Worm (Caenorhabditis elegans): ENCODE results near the gene math-38.

Gene math-38

ce11 chrII:1613972-1614371 lies 34.2 kb upstream of the math-38 start, which contains the start of gene fbxa-164:
Gene fbxa-164, minus strand, starts transcription at chrII:1614072.
- TF ChIP-seq nhr-43 (tag; optimal IDR thresholded peaks at IDR 0.05; ENCODE audit: poor library complexity, severe bottlenecking): no peak
- TF ChIP-seq fkh-2 (tag; optimal IDR thresholded peaks at IDR 0.05): no peak
- TF ChIP-seq aly-2 (tag; optimal IDR thresholded peaks at IDR 0.05): no peak
- TF ChIP-seq skn-1 (tag; optimal IDR thresholded peaks at IDR 0.05): no peak
- no peak for TF ChIP-seq lin-39 (tag; optimal IDR thresholded peaks at IDR 0.05)
- no peak for TF ChIP-seq sea-2 (GFP tag; optimal IDR thresholded peaks at IDR 0.05)
- no peak for TF ChIP-seq zag-1 (tag; optimal IDR thresholded peaks at IDR 0.05)
- no peak for TF ChIP-seq elt-1 (tag; optimal IDR thresholded peaks at IDR 0.05)
- TF ChIP-seq hmg-11 (tag; optimal IDR thresholded peaks at IDR 0.05): no peak
- no peak for TF ChIP-seq nhr-23 (tag; optimal IDR thresholded peaks at IDR 0.05)
- TF ChIP-seq nhr-77 (tag; optimal IDR thresholded peaks at IDR 0.05): no peak
- peak; percentile 32 for TF ChIP-seq elt-2 (tag; optimal IDR thresholded peaks at IDR 0.05)
- no peak for TF ChIP-seq ama-1 (optimal IDR thresholded peaks at IDR 0.05)
- TF ChIP-seq pha-4 (tag; optimal IDR thresholded peaks at IDR 0.05): peak; percentile 11
- TF ChIP-seq jun-1 (tag; optimal IDR thresholded peaks at IDR 0.05): no peak

- TF ChIP-seq skn-1 (tag; optimal IDR thresholded peaks at IDR 0.05) (no peak), hmg-11 (tag; optimal IDR thresholded peaks at IDR 0.05) (no peak), fkh-10 (GFP tag; optimal IDR thresholded peaks at IDR 0.05) (no peak), lsy-12 (tag; optimal IDR thresholded peaks at IDR 0.05) (no peak), tbx-2 (tag; optimal IDR thresholded peaks at IDR 0.05) (no peak), ceh-16 (tag; optimal IDR thresholded peaks at IDR 0.05) (no peak), elt-2 (tag; optimal IDR thresholded peaks at IDR 0.05) (peak; percentile 5), nfya-1 (tag; optimal IDR thresholded peaks at IDR 0.05; ENCODE audit: insufficient read depth) (no peak)
These were observed 30.8 kb upstream of the math-38 start, which contains the start of gene fbxa-163 for ce11 chrII:1610630-1611029. Gene fbxa-163, minus strand, starts transcription at chrII:1610730.

- TF ChIP-seq elt-2 (tag; optimal IDR thresholded peaks at IDR 0.05) (peak; percentile 88), skn-1 (tag; optimal IDR thresholded peaks at IDR 0.05) (no peak), lin-39 (tag; optimal IDR thresholded peaks at IDR 0.05) (no peak), pqm-1 (tag; optimal IDR thresholded peaks at IDR 0.05) (peak; percentile 14), nfya-1 (tag; optimal IDR thresholded peaks at IDR 0.05; ENCODE audit: insufficient read depth) (no peak), jun-1 (tag; optimal IDR thresholded peaks at IDR 0.05) (peak; percentile 6), pha-4 (tag; optimal IDR thresholded peaks at IDR 0.05) (peak; percentile 34)
These were observed 29.1 kb upstream of the math-38 start for ce11 chrII:1608915-1609314.

- peak; percentile 67 for TF ChIP-seq pha-4 (tag; optimal IDR thresholded peaks at IDR 0.05)
- TF ChIP-seq egl-27 (tag; optimal IDR thresholded peaks at IDR 0.05): no peak
- TF ChIP-seq elt-2 (tag; optimal IDR thresholded peaks at IDR 0.05): peak; percentile 82
- peak; percentile 19 for TF ChIP-seq pqm-1 (tag; optimal IDR thresholded peaks at IDR 0.05)
These were observed 27.8 kb upstream of the math-38 start for ce11 chrII:1607575-1607974.

DNA sequence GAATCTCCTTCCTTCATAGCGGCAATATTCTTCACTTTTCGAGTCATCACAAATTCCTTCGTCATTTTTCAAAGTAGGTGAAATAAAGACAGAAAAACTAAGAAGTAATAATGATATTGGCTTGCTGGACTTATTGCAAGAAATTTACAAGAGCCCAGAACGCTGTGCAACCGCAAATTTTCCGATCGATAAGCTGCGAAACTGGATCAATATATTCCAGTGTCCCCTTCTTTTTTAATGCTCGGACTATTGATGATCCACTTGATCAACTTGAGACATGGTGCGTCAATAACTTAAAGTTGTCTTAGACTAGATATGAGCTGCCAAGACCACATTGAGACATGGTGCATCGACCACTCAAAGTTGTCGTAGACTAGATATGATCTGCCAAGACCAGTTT lies 26.3 kb upstream of the math-38 start, which contains the start of gene bath-33:
Gene bath-33, minus strand, starts transcription at position 101 of the 400 bp plus-strand sequence.
- TF ChIP-seq R02D3.7 (tag; optimal IDR thresholded peaks at IDR 0.05) (no peak), fos-1 (tag; optimal IDR thresholded peaks at IDR 0.05) (no peak), ZK546.5 (tag; optimal IDR thresholded peaks at IDR 0.05) (no peak), nhr-67 (tag; optimal IDR thresholded peaks at IDR 0.05) (no peak), daf-12 (tag; optimal IDR thresholded peaks at IDR 0.05) (no peak), ceh-28 (tag; optimal IDR thresholded peaks at IDR 0.05) (no peak)

DNA sequence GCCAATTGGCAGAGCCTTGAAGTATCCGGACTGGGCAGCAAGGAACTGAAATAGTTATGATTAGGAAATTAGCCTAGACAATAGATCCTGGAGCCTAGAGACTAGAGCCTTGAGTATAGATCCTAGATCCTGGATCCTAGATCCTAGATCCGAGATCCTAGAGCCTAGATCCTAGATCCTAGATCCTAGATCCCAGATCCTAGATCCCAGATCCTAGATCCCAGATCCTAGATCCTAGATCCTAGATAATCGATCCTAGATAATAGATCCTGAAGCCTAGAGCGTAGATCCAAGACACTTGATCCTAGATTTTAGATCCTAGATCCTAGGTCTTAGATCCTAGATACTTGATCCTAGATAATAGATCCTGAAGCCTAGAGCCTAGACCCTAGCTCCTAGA lies 25.2 kb upstream of the math-38 start:
- TF ChIP-seq fos-1 (tag; optimal IDR thresholded peaks at IDR 0.05): no peak
- TF ChIP-seq nhr-12 (tag; optimal IDR thresholded peaks at IDR 0.05): no peak
- TF ChIP-seq ceh-28 (tag; optimal IDR thresholded peaks at IDR 0.05): no peak
- no peak for TF ChIP-seq nhr-77 (tag; optimal IDR thresholded peaks at IDR 0.05)
- no peak for TF ChIP-seq nhr-11 (tag; optimal IDR thresholded peaks at IDR 0.05)
- no peak for TF ChIP-seq ceh-9 (tag; optimal IDR thresholded peaks at IDR 0.05)
